Worm (Caenorhabditis elegans): ENCODE data around the gene hip-1.

DNA sequence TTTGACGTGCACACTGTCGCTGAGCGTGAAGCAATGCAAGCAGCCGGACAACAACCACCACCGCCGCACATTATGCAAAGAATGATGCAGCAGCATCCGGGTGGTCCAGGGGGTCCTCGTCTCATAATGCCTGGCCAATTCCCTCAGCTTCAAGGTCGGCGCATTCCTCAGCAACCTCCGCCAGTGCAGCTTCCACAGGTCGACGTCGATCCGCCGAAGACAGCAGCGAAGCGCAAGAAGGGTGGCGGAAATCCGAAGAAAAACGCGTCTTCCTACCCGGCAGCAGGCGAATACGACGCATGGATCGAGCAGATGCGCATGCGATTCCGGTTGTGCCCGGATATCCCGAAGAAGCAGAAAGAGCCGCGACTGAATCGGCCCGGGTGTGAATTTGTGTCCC, 29.1 kb upstream of the hip-1 start:
- TF ChIP-seq flh-1 (GFP tag; optimal IDR thresholded peaks at IDR 0.05) (no peak), nhr-237 (tag; optimal IDR thresholded peaks at IDR 0.05) (no peak), lin-13 (tag; optimal IDR thresholded peaks at IDR 0.05) (no peak), nhr-28 (tag; optimal IDR thresholded peaks at IDR 0.05) (no peak), ztf-11 (tag; optimal IDR thresholded peaks at IDR 0.05) (no peak), unc-62 (GFP tag; optimal IDR thresholded peaks at IDR 0.05) (no peak), snpc-4 (tag; optimal IDR thresholded peaks at IDR 0.05) (no peak), sem-2 (GFP tag; optimal IDR thresholded peaks at IDR 0.05) (peak; percentile 5), ces-1 (GFP tag; optimal IDR thresholded peaks at IDR 0.05) (no peak)
